Fruit fly (Drosophila melanogaster) ovary, adult (tissue): Measurements from ENCODE around the gene Ugt37B1.

Experiments used
- CG17801 ChIP-seq: fragments of 200-800 bp; optimal IDR thresholded peaks from 2 replicates; lab custom pipeline; 2019; ENCODE audit warnings: missing biosample characterization, mild to moderate bottlenecking, missing genetic modification characterization, moderate library complexity; ENCODE audit not compliant: partially characterized antibody

Ugt37B1 gene

dm6 chr2L:6224803-6225202 lies at the start of gene Ugt37B1:
TSS of gene Ugt37B1 (plus strand) at chr2L:6225048.
- TF ChIP-seq CG17801 (GFP tag; lab: Kevin White, UChicago) = no peak

- no peak for TF ChIP-seq CG17801 (GFP tag; lab: Kevin White, UChicago)
These were observed 48.4 kb upstream of the Ugt37B1 start for dm6 chr2L:6176408-6176807.

- no peak for TF ChIP-seq CG17801 (GFP tag; lab: Kevin White, UChicago)
These were observed 47.7 kb upstream of the Ugt37B1 start for dm6 chr2L:6177141-6177540.

dm6 chr2L:6178118-6178739 lies 46.6 kb upstream of the Ugt37B1 start:
- no peak for TF ChIP-seq CG17801 (GFP tag; lab: Kevin White, UChicago)

dm6 chr2L:6178740-6179633 lies 45.9 kb upstream of the Ugt37B1 start, which contains the start of gene smal:
TSS of gene smal (plus strand) at chr2L:6179133.
- no peak for TF ChIP-seq CG17801 (GFP tag; lab: Kevin White, UChicago)

- no peak for TF ChIP-seq CG17801 (GFP tag; lab: Kevin White, UChicago)
These were observed 44.9 kb upstream of the Ugt37B1 start for dm6 chr2L:6179990-6180389.

dm6 chr2L:6186356-6186755 lies 38.5 kb upstream of the Ugt37B1 start:
- TF ChIP-seq CG17801 (GFP tag; lab: Kevin White, UChicago) = no peak

- TF ChIP-seq CG17801 (GFP tag; lab: Kevin White, UChicago) = no peak
These were observed 31.8 kb upstream of the Ugt37B1 start for dm6 chr2L:6193004-6193566.

- no peak for TF ChIP-seq CG17801 (GFP tag; lab: Kevin White, UChicago)
These were observed 30.8 kb upstream of the Ugt37B1 start for dm6 chr2L:6194054-6194453.

- TF ChIP-seq CG17801 (GFP tag; lab: Kevin White, UChicago) = no peak
These were observed 27.1 kb upstream of the Ugt37B1 start for dm6 chr2L:6197773-6198172.

dm6 chr2L:6198822-6199221 lies 26.0 kb upstream of the Ugt37B1 start:
- TF ChIP-seq CG17801 (GFP tag; lab: Kevin White, UChicago) = no peak

dm6 chr2L:6199544-6199943 lies 25.3 kb upstream of the Ugt37B1 start:
- no peak for TF ChIP-seq CG17801 (GFP tag; lab: Kevin White, UChicago)

- TF ChIP-seq CG17801 (GFP tag; lab: Kevin White, UChicago) = no peak
These were observed 23.4 kb upstream of the Ugt37B1 start for dm6 chr2L:6201469-6201868.

- TF ChIP-seq CG17801 (GFP tag; lab: Kevin White, UChicago) = no peak
These were observed 22.0 kb upstream of the Ugt37B1 start for dm6 chr2L:6202881-6203280.

dm6 chr2L:6204624-6205303 lies 20.1 kb upstream of the Ugt37B1 start:
- no peak for TF ChIP-seq CG17801 (GFP tag; lab: Kevin White, UChicago)
